Comparison of ENCODE assay signal across 3 worm cellular contexts in the genomic region with DNA sequence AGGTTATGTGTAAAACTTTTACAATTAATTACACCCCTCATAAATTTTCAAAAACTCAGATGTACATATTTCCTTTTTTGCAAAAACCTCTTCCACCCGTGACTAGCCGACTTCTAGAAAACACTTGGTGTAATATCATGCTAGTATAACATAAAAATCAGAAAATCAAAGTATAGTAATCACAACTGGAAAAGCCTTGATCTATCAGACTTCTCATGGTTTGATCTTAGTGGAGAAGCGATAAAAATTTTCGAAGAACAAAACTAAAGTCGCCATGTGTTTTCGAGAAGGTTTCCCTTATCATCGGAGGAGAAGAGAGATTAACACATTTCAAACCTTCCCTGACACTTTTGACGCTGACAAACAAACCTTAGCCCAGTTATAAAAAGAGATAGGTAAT.
TF ChIP-seq lines count a peak whose summit lies in the region.

A gene (plus strand): TSS at position 301 of the 400 bp plus-strand sequence.

TF ChIP-seq in whole organism, L1 larva, 84 proteins besides CTCF, POLR2A, EP300 and RAD21:
- TF ChIP-seq blmp-1 (tag; optimal IDR thresholded peaks at IDR 0.05; lab: Kevin White, UChicago) (peak; percentile 12), mep-1 (tag; optimal IDR thresholded peaks at IDR 0.05; lab: Kevin White, UChicago) (no peak), efl-1 (optimal IDR thresholded peaks at IDR 0.05; lab: Kevin White, UChicago) (no peak), efl-1 (GFP tag; optimal IDR thresholded peaks at IDR 0.05 in 1 of 2; lab: Kevin White, UChicago) (peak in 1 of 2 experiments; percentile 18), nhr-20 (tag; optimal IDR thresholded peaks at IDR 0.05; lab: Kevin White, UChicago) (peak; percentile 34), nhr-85 (tag; lab: Kevin White, UChicago) (peak; percentile 4), unc-130 (tag; optimal IDR thresholded peaks at IDR 0.05; lab: Kevin White, UChicago) (no peak), snu-23 (GFP tag; optimal IDR thresholded peaks at IDR 0.05; lab: Kevin White, UChicago) (peak; percentile 10), elt-3 (tag; optimal IDR thresholded peaks at IDR 0.05; lab: Kevin White, UChicago) (peak in 1 of 6 experiments; percentile 21), lin-14 (GFP tag; optimal IDR thresholded peaks at IDR 0.05; lab: Kevin White, UChicago) (peak; percentile 1)

TF ChIP-seq in whole organism, L2 larva, 48 proteins besides CTCF, POLR2A, EP300 and RAD21:
- TF ChIP-seq F13H6.1 (tag; optimal IDR thresholded peaks at IDR 0.05; lab: Kevin White, UChicago), result no peak
- peak; percentile 37 for TF ChIP-seq sma-9 (GFP tag; optimal IDR thresholded peaks at IDR 0.05; lab: Kevin White, UChicago)
- no peak for TF ChIP-seq sma-9 (tag; optimal IDR thresholded peaks at IDR 0.05; lab: Kevin White, UChicago)
- no peak for TF ChIP-seq nhr-77 (tag; optimal IDR thresholded peaks at IDR 0.05; lab: Kevin White, UChicago)
- no peak for TF ChIP-seq ceh-16 (tag; optimal IDR thresholded peaks at IDR 0.05; lab: Kevin White, UChicago)
- TF ChIP-seq crh-2 (tag; optimal IDR thresholded peaks at IDR 0.05; lab: Kevin White, UChicago), result no peak
- no peak for TF ChIP-seq sma-3 (GFP tag; optimal IDR thresholded peaks at IDR 0.05; lab: Kevin White, UChicago)
- TF ChIP-seq nhr-25 (tag; optimal IDR thresholded peaks at IDR 0.05; lab: Kevin White, UChicago), result peak; percentile 71
TF ChIP-seq in whole organism, L2 larva: peak in this region for 2.

TF ChIP-seq in whole organism, L3 larva, 47 proteins besides CTCF, POLR2A, EP300 and RAD21:
- no peak for TF ChIP-seq nhr-76 (tag; optimal IDR thresholded peaks at IDR 0.05; lab: Kevin White, UChicago)
- TF ChIP-seq nhr-25 (tag; optimal IDR thresholded peaks at IDR 0.05; lab: Kevin White, UChicago), result peak; percentile 9
- TF ChIP-seq mdl-1 (tag; optimal IDR thresholded peaks at IDR 0.05; lab: Kevin White, UChicago), result no peak
